Worm (Caenorhabditis elegans) whole organism, late embryonic: ENCODE data around the gene F49F1.9.

Source experiments
- C38D4.7 ChIP-seq: fragments of 200-800 bp; sonication (Bioruptor generic); optimal IDR thresholded peaks from 2 replicates; lab custom pipeline; 2018; ENCODE audit warnings: mild to moderate bottlenecking, missing genetic modification characterization, moderate library complexity, missing compliant biosample characterization
- F13H6.1 ChIP-seq: sonication (generic microtip); optimal IDR thresholded peaks from 2 replicates; lab custom pipeline; 2016; ENCODE audit warnings: missing genetic modification characterization, missing compliant biosample characterization
- K02D7.2 ChIP-seq: sonication (generic microtip); optimal IDR thresholded peaks from 2 replicates; lab custom pipeline; 2017; ENCODE audit warnings: mild to moderate bottlenecking, missing genetic modification characterization, missing compliant biosample characterization
- T23F11.4 ChIP-seq: fragments of 200-800 bp; sonication (Bioruptor generic); optimal IDR thresholded peaks from 2 replicates; lab custom pipeline; 2018; ENCODE audit warnings: mild to moderate bottlenecking, missing genetic modification characterization, missing compliant biosample characterization
- Y22D7AL.16 ChIP-seq: sonication (generic microtip); optimal IDR thresholded peaks from 2 replicates; lab custom pipeline; 2016; ENCODE audit warnings: missing genetic modification characterization, missing compliant biosample characterization
- ahr-1 ChIP-seq: sonication (generic microtip); optimal IDR thresholded peaks from 2 replicates; lab custom pipeline; 2016; ENCODE audit warnings: missing genetic modification characterization, missing compliant biosample characterization
- ceh-14 ChIP-seq: sonication (generic microtip); optimal IDR thresholded peaks from 2 replicates; lab custom pipeline; 2016; ENCODE audit warnings: missing genotype, missing genetic modification characterization, missing compliant biosample characterization
- ceh-18 ChIP-seq: sonication (generic microtip); optimal IDR thresholded peaks from 2 replicates; lab custom pipeline; 2016; ENCODE audit warnings: missing genetic modification characterization, missing compliant biosample characterization
- ceh-19 ChIP-seq: fragments of 200-800 bp; sonication (Bioruptor generic); optimal IDR thresholded peaks from 2 replicates; lab custom pipeline; 2018; ENCODE audit warnings: mild to moderate bottlenecking, missing genetic modification characterization, missing compliant biosample characterization
- ceh-22 ChIP-seq: sonication (generic microtip); optimal IDR thresholded peaks from 2 replicates; lab custom pipeline; 2017; ENCODE audit warnings: missing biosample characterization, missing genetic modification characterization
- ceh-24 ChIP-seq: sonication (generic microtip); optimal IDR thresholded peaks from 2 replicates; lab custom pipeline; 2016; ENCODE audit warnings: mild to moderate bottlenecking, missing genetic modification characterization, missing compliant biosample characterization
- ceh-30 ChIP-seq: fragments of 150-350 bp; optimal IDR thresholded peaks from 2 replicates; lab custom pipeline; 2014; ENCODE audit warnings: missing biosample characterization, missing genetic modification characterization
- ceh-34 ChIP-seq: sonication (generic microtip); optimal IDR thresholded peaks from 2 replicates; lab custom pipeline; 2016; ENCODE audit warnings: mild to moderate bottlenecking, missing genetic modification characterization, missing compliant biosample characterization
- ceh-45 ChIP-seq: fragments of 200-800 bp; sonication (Bioruptor generic); IDR thresholded peaks from 2 replicates; pipeline ENCODE4 v1.3.6; 2022; ENCODE audit warnings: missing genetic modification reagents, missing genetic modification characterization, missing compliant biosample characterization
- ceh-9 ChIP-seq: sonication (generic microtip); optimal IDR thresholded peaks from 2 replicates; lab custom pipeline; 2016; ENCODE audit warnings: mild to moderate bottlenecking, missing genetic modification characterization, inconsistent platforms, missing compliant biosample characterization
- che-1 ChIP-seq: sonication (generic microtip); optimal IDR thresholded peaks from 2 replicates; lab custom pipeline; 2016; ENCODE audit warnings: mild to moderate bottlenecking, missing genetic modification characterization, missing compliant biosample characterization
- dmd-4 ChIP-seq: sonication (generic microtip); optimal IDR thresholded peaks from 2 replicates; lab custom pipeline; 2016; ENCODE audit warnings: borderline replicate concordance, missing genetic modification characterization, missing compliant biosample characterization
- ets-4 ChIP-seq: sonication (generic microtip); optimal IDR thresholded peaks from 2 replicates; lab custom pipeline; 2016; ENCODE audit warnings: missing genetic modification characterization, missing compliant biosample characterization
- eyg-1 ChIP-seq: sonication (generic microtip); optimal IDR thresholded peaks from 2 replicates; lab custom pipeline; 2016; ENCODE audit warnings: missing genotype, missing genetic modification characterization, missing compliant biosample characterization
- fax-1 ChIP-seq: sonication (generic microtip); optimal IDR thresholded peaks from 2 replicates; lab custom pipeline; 2016; ENCODE audit warnings: missing genotype, missing genetic modification characterization, missing compliant biosample characterization
- fkh-10 ChIP-seq: fragments of 150-350 bp; optimal IDR thresholded peaks from 2 replicates; lab custom pipeline; 2014; ENCODE audit warnings: missing biosample characterization, missing genetic modification reagents, missing genetic modification characterization
- hlh-15 ChIP-seq: sonication (generic microtip); optimal IDR thresholded peaks from 2 replicates; lab custom pipeline; 2016; ENCODE audit warnings: missing genetic modification characterization, missing compliant biosample characterization
- hlh-30 ChIP-seq: sonication (generic microtip); optimal IDR thresholded peaks from 2 replicates; lab custom pipeline; 2017; ENCODE audit warnings: antibody characterized with exemption, missing genetic modification characterization, missing compliant biosample characterization; ENCODE audit not compliant: insufficient read depth
- hlh-6 ChIP-seq: sonication (generic microtip); optimal IDR thresholded peaks from 2 replicates; lab custom pipeline; 2016; ENCODE audit warnings: missing genotype, missing genetic modification characterization, missing compliant biosample characterization
- hlh-8 ChIP-seq: sonication (generic microtip); optimal IDR thresholded peaks from 2 replicates; lab custom pipeline; 2016; ENCODE audit warnings: missing genotype, missing genetic modification characterization, missing compliant biosample characterization
- madf-2 ChIP-seq: sonication (generic microtip); optimal IDR thresholded peaks from 2 replicates; lab custom pipeline; 2017; ENCODE audit warnings: missing genetic modification characterization, missing compliant biosample characterization
- mec-3 ChIP-seq: sonication (generic microtip); optimal IDR thresholded peaks from 2 replicates; lab custom pipeline; 2016; ENCODE audit warnings: borderline replicate concordance, missing genetic modification characterization, missing compliant biosample characterization
- nfya-1 ChIP-seq: sonication (generic microtip); optimal IDR thresholded peaks from 2 replicates; lab custom pipeline; 2017; ENCODE audit warnings: missing genetic modification characterization, mild to moderate bottlenecking, missing compliant biosample characterization, antibody characterized with exemption, moderate library complexity
- npax-4 ChIP-seq: sonication (generic microtip); optimal IDR thresholded peaks from 2 replicates; lab custom pipeline; 2016; ENCODE audit warnings: missing genetic modification characterization, missing compliant biosample characterization
- pag-3 ChIP-seq: sonication (generic microtip); optimal IDR thresholded peaks from 2 replicates; lab custom pipeline; 2016; ENCODE audit warnings: missing compliant biosample characterization, missing genetic modification characterization, borderline replicate concordance
- pax-1 ChIP-seq: fragments of 150-350 bp; optimal IDR thresholded peaks from 2 replicates; lab custom pipeline; 2014; ENCODE audit warnings: missing biosample characterization, missing genetic modification characterization
- pha-2 ChIP-seq: sonication (generic microtip); optimal IDR thresholded peaks from 2 replicates; lab custom pipeline; 2017; ENCODE audit warnings: mild to moderate bottlenecking, missing genetic modification characterization, missing compliant biosample characterization
- pqm-1 ChIP-seq: sonication (generic microtip); optimal IDR thresholded peaks from 2 replicates; lab custom pipeline; 2016; ENCODE audit warnings: missing genetic modification characterization, missing compliant biosample characterization
- pros-1 ChIP-seq: fragments of 150-350 bp; optimal IDR thresholded peaks from 2 replicates; lab custom pipeline; 2014; ENCODE audit warnings: missing biosample characterization, missing genetic modification reagents, missing genetic modification characterization
- sdc-2 ChIP-seq: sonication (generic microtip); optimal IDR thresholded peaks from 2 replicates; lab custom pipeline; 2016; ENCODE audit warnings: missing genotype, missing genetic modification characterization, missing compliant biosample characterization
- sox-2 ChIP-seq: fragments of 200-800 bp; sonication (Bioruptor generic); IDR thresholded peaks from 2 replicates; pipeline ENCODE4 v1.3.6; 2022; ENCODE audit warnings: missing genetic modification reagents, missing genetic modification characterization, missing compliant biosample characterization
- sox-4 ChIP-seq: sonication (generic microtip); optimal IDR thresholded peaks from 2 replicates; lab custom pipeline; 2017; ENCODE audit warnings: mild to moderate bottlenecking, missing genetic modification characterization, inconsistent platforms, missing compliant biosample characterization
- tbx-2 ChIP-seq: sonication (generic microtip); optimal IDR thresholded peaks from 2 replicates; lab custom pipeline; 2016; ENCODE audit warnings: missing genetic modification characterization, missing compliant biosample characterization
- unc-3 ChIP-seq, 2 experiments: fragments of 200-800 bp in 1 of 2; sonication (Bioruptor generic) in 1 of 2; sonication (generic microtip) in 1 of 2; conservative IDR thresholded peaks in 1 of 2; optimal IDR thresholded peaks in 1 of 2; 2 replicates each; pipeline versions ENCODE4 v1.3.6 to Lab custom; 2016 to 2022; ENCODE audit warnings: missing compliant biosample characterization in 2 of 2, missing genetic modification characterization in 2 of 2, missing genetic modification reagents in 1 of 2
- unc-55 ChIP-seq: sonication (generic microtip); optimal IDR thresholded peaks from 2 replicates; lab custom pipeline; 2017; ENCODE audit warnings: missing biosample characterization, missing genetic modification reagents, missing genetic modification characterization

Gene F49F1.9

ce11 chrIV:4167296-4167695 is 29.9 kb upstream of the F49F1.9 start:
- no peak for TF ChIP-seq hlh-8 (tag; lab: Kevin White, UChicago)
- TF ChIP-seq sox-4 (tag; lab: Kevin White, UChicago): no peak
- no peak for TF ChIP-seq ceh-18 (tag; lab: Kevin White, UChicago)
- TF ChIP-seq eyg-1: no peak
- TF ChIP-seq ceh-45: no peak
- no peak for TF ChIP-seq sox-2 (GFP tag; lab: Robert Waterston, UW)
- TF ChIP-seq ceh-9: no peak
- no peak for TF ChIP-seq dmd-4 (tag; lab: Kevin White, UChicago)
- no peak for TF ChIP-seq sdc-2 (tag; lab: Kevin White, UChicago)
- no peak for TF ChIP-seq hlh-15
- TF ChIP-seq ahr-1 (tag; lab: Kevin White, UChicago): no peak
- TF ChIP-seq pqm-1 (tag; lab: Kevin White, UChicago): no peak
- TF ChIP-seq ceh-19 (GFP tag; lab: Kevin White, UChicago): no peak
- TF ChIP-seq C38D4.7 (GFP tag; lab: Kevin White, UChicago): no peak
- TF ChIP-seq T23F11.4 (GFP tag; lab: Kevin White, UChicago): no peak
- no peak for TF ChIP-seq fkh-10 (GFP tag; lab: Kevin White, UChicago)
- no peak for TF ChIP-seq ceh-30 (tag; lab: Kevin White, UChicago)
- TF ChIP-seq unc-3 (GFP tag; conservative IDR thresholded peaks at IDR 0.05; lab: Robert Waterston, UW): no peak
- no peak for TF ChIP-seq unc-3 (tag; optimal IDR thresholded peaks at IDR 0.05; lab: Kevin White, UChicago)
- TF ChIP-seq Y22D7AL.16 (tag; lab: Kevin White, UChicago): no peak

ce11 chrIV:4164392-4164791 is 27.0 kb upstream of the F49F1.9 start, which contains the start of gene scrm-8:
Gene scrm-8, plus strand, starts transcription at chrIV:4164692.
- TF ChIP-seq hlh-30 (tag; lab: Kevin White, UChicago) (no peak), F13H6.1 (tag; lab: Kevin White, UChicago) (no peak), che-1 (no peak), pag-3 (tag; lab: Kevin White, UChicago) (no peak), npax-4 (tag; lab: Kevin White, UChicago) (no peak), madf-2 (no peak), ceh-34 (tag; lab: Kevin White, UChicago) (no peak), ets-4 (no peak), ceh-24 (no peak), nfya-1 (no peak), ceh-30 (tag; lab: Kevin White, UChicago) (no peak), pros-1 (tag; lab: Kevin White, UChicago) (no peak), mec-3 (tag; lab: Kevin White, UChicago) (no peak), pha-2 (tag; lab: Kevin White, UChicago) (no peak), unc-3 (GFP tag; conservative IDR thresholded peaks at IDR 0.05; lab: Robert Waterston, UW) (no peak), unc-3 (tag; optimal IDR thresholded peaks at IDR 0.05; lab: Kevin White, UChicago) (no peak), unc-55 (GFP tag; lab: Kevin White, UChicago) (no peak)

- TF ChIP-seq pax-1 (tag; lab: Kevin White, UChicago) (no peak), fax-1 (tag; lab: Kevin White, UChicago) (no peak), sox-2 (GFP tag; lab: Robert Waterston, UW) (no peak), hlh-6 (tag; lab: Kevin White, UChicago) (no peak), dmd-4 (tag; lab: Kevin White, UChicago) (no peak), tbx-2 (no peak), ceh-14 (tag; lab: Kevin White, UChicago) (no peak), Y22D7AL.16 (tag; lab: Kevin White, UChicago) (no peak), unc-55 (GFP tag; lab: Kevin White, UChicago) (no peak), F13H6.1 (tag; lab: Kevin White, UChicago) (no peak), hlh-8 (tag; lab: Kevin White, UChicago) (no peak), K02D7.2 (tag; lab: Kevin White, UChicago) (no peak), C38D4.7 (GFP tag; lab: Kevin White, UChicago) (no peak), ceh-19 (GFP tag; lab: Kevin White, UChicago) (no peak), hlh-30 (tag; lab: Kevin White, UChicago) (no peak), ceh-22 (tag; lab: Kevin White, UChicago) (no peak), eyg-1 (no peak), ceh-18 (tag; lab: Kevin White, UChicago) (no peak)
Measured at ce11 chrIV:4162121-4162520, 24.7 kb upstream of the F49F1.9 start, which contains the start of gene scrm-5. Gene scrm-5, plus strand, starts transcription at chrIV:4162421.
